Fruit fly (Drosophila melanogaster) whole organism, embryonic: Measurements from ENCODE around the gene wit.

Source experiments
- CG18262 ChIP-seq: fragments of 200-800 bp; optimal IDR thresholded peaks from 3 replicates; lab custom pipeline; 2019; ENCODE audit warnings: missing biosample characterization, mild to moderate bottlenecking, missing genetic modification characterization, moderate library complexity
- CG2712 ChIP-seq: fragments of 200-800 bp; optimal IDR thresholded peaks from 3 replicates; lab custom pipeline; 2019; ENCODE audit warnings: missing biosample characterization, mild to moderate bottlenecking, missing genetic modification characterization, moderate library complexity
- CG43689 ChIP-seq: fragments of 200-800 bp; sonication (Bioruptor generic); IDR thresholded peaks from 2 replicates; pipeline ENCODE4 v1.3.6; 2022; ENCODE audit warnings: missing biosample characterization, missing genetic modification characterization
- CG8478 ChIP-seq: fragments of >200 bp; optimal IDR thresholded peaks from 2 replicates; lab custom pipeline; 2018
- CG9817 ChIP-seq: fragments of 200-800 bp; sonication (Bioruptor generic); optimal IDR thresholded peaks from 2 replicates; lab custom pipeline; 2018; ENCODE audit warnings: missing biosample characterization, mild to moderate bottlenecking, missing genetic modification characterization, moderate library complexity
- Meics ChIP-seq: fragments of 200-800 bp; sonication (Bioruptor generic); optimal IDR thresholded peaks from 2 replicates; lab custom pipeline; 2017; ENCODE audit warnings: missing biosample characterization, mild to moderate bottlenecking, missing genetic modification characterization
- NK7.1 ChIP-seq: fragments of 200-800 bp; sonication (Bioruptor generic); optimal IDR thresholded peaks from 3 replicates; lab custom pipeline; 2016; ENCODE audit warnings: missing biosample characterization, missing genetic modification characterization
- Trl ChIP-seq, 3 experiments: fragments of >200 bp in 2 of 3; fragments of 200-800 bp in 1 of 3; sonication (Bioruptor generic) in 1 of 3; optimal IDR thresholded peaks; 2 replicates in 1 of 3; 3 replicates in 2 of 3; lab custom pipeline; 2016 to 2017; ENCODE audit warnings: missing biosample characterization in 1 of 3, missing genetic modification characterization in 1 of 3
- inv ChIP-seq: fragments of 200-800 bp; sonication (Bioruptor generic); IDR thresholded peaks from 2 replicates; pipeline ENCODE4 v1.3.6; 2022; ENCODE audit warnings: missing biosample characterization, missing genetic modification characterization; ENCODE audit not compliant: partially characterized antibody
- mirr ChIP-seq: fragments of 200-800 bp; sonication (Bioruptor generic); optimal IDR thresholded peaks from 3 replicates; lab custom pipeline; 2018; ENCODE audit warnings: missing biosample characterization, mild to moderate bottlenecking, missing genetic modification characterization
- zen2 ChIP-seq: fragments of 200-800 bp; sonication (Bioruptor generic); IDR thresholded peaks from 3 replicates; pipeline ENCODE4 v1.3.6; 2022; ENCODE audit warnings: missing biosample characterization, missing genetic modification characterization; ENCODE audit not compliant: partially characterized antibody

DNA sequence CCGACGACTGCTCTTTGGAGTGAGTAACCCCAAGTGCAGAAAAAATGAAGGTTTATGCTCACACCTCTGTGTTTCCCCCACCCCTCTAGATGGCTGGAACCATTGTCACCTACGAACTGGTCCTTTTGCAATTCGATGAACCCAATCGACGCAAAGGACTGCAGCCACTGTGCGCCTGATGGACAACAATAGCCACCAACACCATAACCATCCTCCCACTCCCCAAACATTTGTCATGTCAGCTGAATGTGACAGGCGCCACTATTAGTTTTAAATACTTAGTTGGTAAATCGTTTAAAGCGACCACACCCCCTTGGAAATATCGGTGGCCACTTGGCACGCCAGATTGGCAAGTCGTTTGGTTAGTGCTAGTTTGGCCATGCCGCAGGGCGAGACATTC, 43.2 kb downstream of the wit start, which contains the start of the genes Gr64b and Gr64c:
- TF ChIP-seq mirr (GFP tag; lab: Kevin White, UChicago) (no peak), CG8478 (lab: Kevin White, UChicago) (no peak), CG43689 (GFP tag; lab: Robert Waterston, UW) (no peak), CG18262 (tag; lab: Kevin White, UChicago) (no peak), Trl (optimal IDR thresholded peaks at IDR 0.05; lab: Kevin White, UChicago) (no peak), Trl (GFP tag; optimal IDR thresholded peaks at IDR 0.05; lab: Kevin White, UChicago) (no peak), CG2712 (tag; lab: Kevin White, UChicago) (no peak), Meics (GFP tag; lab: Kevin White, UChicago) (no peak), CG9817 (tag; lab: Kevin White, UChicago) (no peak), zen2 (no peak), NK7.1 (GFP tag; lab: Kevin White, UChicago) (no peak), inv (no peak)
